Worm (Caenorhabditis elegans) whole organism, L4 larva: ENCODE data around the gene cutl-19.

ENCODE experiments used
- F26F4.8 ChIP-seq: fragments of 200-800 bp; sonication (Bioruptor generic); conservative IDR thresholded peaks from 2 replicates; pipeline ENCODE4 v1.3.6; 2022; ENCODE audit warnings: missing genetic modification characterization, missing compliant biosample characterization
- R02D3.7 ChIP-seq: fragments of 150-350 bp; sonication (generic microtip); optimal IDR thresholded peaks from 3 replicates; lab custom pipeline; 2014; ENCODE audit warnings: missing biosample characterization, missing genetic modification characterization
- T20F7.1 ChIP-seq: fragments of 200-800 bp; sonication (Bioruptor generic); optimal IDR thresholded peaks from 2 replicates; lab custom pipeline; 2018; ENCODE audit warnings: mild to moderate bottlenecking, missing genetic modification characterization, missing compliant biosample characterization
- Y5F2A.4 ChIP-seq: fragments of 200-800 bp; sonication (Bioruptor generic); optimal IDR thresholded peaks from 2 replicates; lab custom pipeline; 2018; ENCODE audit warnings: mild to moderate bottlenecking, missing genetic modification characterization, missing compliant biosample characterization
- Y75B8A.6 ChIP-seq: fragments of 200-800 bp; sonication (Bioruptor generic); IDR thresholded peaks from 2 replicates; pipeline ENCODE4 v1.3.6; 2022; ENCODE audit warnings: missing genetic modification reagents, missing genetic modification characterization, missing compliant biosample characterization
- aly-2 ChIP-seq: sonication (generic microtip); optimal IDR thresholded peaks from 2 replicates; lab custom pipeline; 2018; ENCODE audit warnings: missing biosample characterization, missing genetic modification characterization
- attf-4 ChIP-seq: sonication (generic microtip); optimal IDR thresholded peaks from 3 replicates; lab custom pipeline; 2017; ENCODE audit warnings: missing biosample characterization, missing genetic modification characterization
- ceh-32 ChIP-seq: sonication (generic microtip); optimal IDR thresholded peaks from 2 replicates; lab custom pipeline; 2016; ENCODE audit warnings: mild to moderate bottlenecking, missing genetic modification characterization, missing compliant biosample characterization; ENCODE audit not compliant: poor library complexity
- ceh-44 ChIP-seq: fragments of 200-800 bp; sonication (Bioruptor generic); IDR thresholded peaks from 2 replicates; pipeline ENCODE4 v1.3.6; 2022; ENCODE audit warnings: missing genetic modification reagents, missing genetic modification characterization, missing compliant biosample characterization
- ceh-62 ChIP-seq: sonication (generic microtip); optimal IDR thresholded peaks from 2 replicates; lab custom pipeline; 2017; ENCODE audit warnings: missing biosample characterization, missing genetic modification characterization
- ctbp-1 ChIP-seq: fragments of 200-800 bp; sonication (Bioruptor generic); IDR thresholded peaks from 2 replicates; pipeline ENCODE4 v1.3.6; 2022; ENCODE audit warnings: missing genetic modification reagents, missing genetic modification characterization, missing compliant biosample characterization
- daf-16 ChIP-seq, 3 experiments: sonication (generic microtip); optimal IDR thresholded peaks; 2 replicates each; lab custom pipeline; 2016 to 2017; ENCODE audit warnings: missing genetic modification characterization in 3 of 3, missing genetic modification reagents in 3 of 3, mild to moderate bottlenecking in 2 of 3, missing compliant biosample characterization in 2 of 3, missing biosample characterization in 1 of 3, moderate library complexity in 1 of 3
- daf-8 ChIP-seq: fragments of 200-800 bp; sonication (Bioruptor generic); IDR thresholded peaks from 2 replicates; pipeline ENCODE4 v1.3.6; 2022; ENCODE audit warnings: missing genetic modification characterization, missing compliant biosample characterization
- duxl-1 ChIP-seq: sonication (generic microtip); optimal IDR thresholded peaks from 2 replicates; lab custom pipeline; 2016; ENCODE audit warnings: mild to moderate bottlenecking, missing genetic modification characterization, moderate library complexity, missing compliant biosample characterization; ENCODE audit not compliant: poor library complexity
- hif-1 ChIP-seq, 2 experiments: sonication (generic microtip); optimal IDR thresholded peaks; 2 replicates each; lab custom pipeline; 2016 to 2017; ENCODE audit warnings: missing compliant biosample characterization in 2 of 2, missing genetic modification characterization in 2 of 2, missing genetic modification reagents in 2 of 2, missing genotype in 2 of 2, mild to moderate bottlenecking in 1 of 2
- hlh-11 ChIP-seq: fragments of 200-800 bp; sonication (Bioruptor generic); optimal IDR thresholded peaks from 2 replicates; lab custom pipeline; 2018; ENCODE audit warnings: mild to moderate bottlenecking, missing genetic modification characterization, missing compliant biosample characterization
- hmg-1.1 ChIP-seq: fragments of 200-800 bp; sonication (Bioruptor generic); IDR thresholded peaks from 2 replicates; pipeline ENCODE4 v1.3.6; 2022; ENCODE audit warnings: missing genetic modification reagents, missing genetic modification characterization, missing compliant biosample characterization
- jun-1 ChIP-seq: fragments of 150-350 bp; optimal IDR thresholded peaks from 2 replicates; lab custom pipeline; 2014; ENCODE audit warnings: missing biosample characterization, missing genetic modification reagents, missing genetic modification characterization
- lin-38 ChIP-seq: fragments of 200-800 bp; sonication (Bioruptor generic); IDR thresholded peaks from 2 replicates; pipeline ENCODE4 v1.3.6; 2022; ENCODE audit warnings: missing genetic modification reagents, missing genetic modification characterization, missing compliant biosample characterization
- mdl-1 ChIP-seq, 2 experiments: fragments of 150-350 bp in 1 of 2; sonication (generic microtip) in 1 of 2; optimal IDR thresholded peaks; 2 replicates each; lab custom pipeline; 2014 to 2017; ENCODE audit warnings: missing biosample characterization in 2 of 2, missing genetic modification characterization in 2 of 2
- mxl-2 ChIP-seq: fragments of 200-800 bp; sonication (Bioruptor generic); conservative IDR thresholded peaks from 2 replicates; pipeline ENCODE4 v1.3.6; 2022; ENCODE audit warnings: missing genetic modification reagents, missing genetic modification characterization, missing compliant biosample characterization
- mxl-3 ChIP-seq: fragments of 200-800 bp; sonication (Bioruptor generic); optimal IDR thresholded peaks from 2 replicates; lab custom pipeline; 2018; ENCODE audit warnings: mild to moderate bottlenecking, missing genetic modification characterization, missing compliant biosample characterization
- nhr-10 ChIP-seq: fragments of 150-350 bp; optimal IDR thresholded peaks from 2 replicates; lab custom pipeline; 2014; ENCODE audit warnings: missing biosample characterization, missing genetic modification characterization
- nhr-102 ChIP-seq: sonication (generic microtip); optimal IDR thresholded peaks from 2 replicates; lab custom pipeline; 2016; ENCODE audit warnings: mild to moderate bottlenecking, missing genetic modification characterization, moderate library complexity, missing compliant biosample characterization
- nhr-111 ChIP-seq: fragments of 200-800 bp; sonication (Bioruptor generic); optimal IDR thresholded peaks from 2 replicates; lab custom pipeline; 2018; ENCODE audit warnings: mild to moderate bottlenecking, missing genetic modification characterization, missing compliant biosample characterization
- nhr-237 ChIP-seq: sonication (generic microtip); optimal IDR thresholded peaks from 2 replicates; lab custom pipeline; 2017; ENCODE audit warnings: missing biosample characterization, missing genetic modification characterization
- nhr-25 ChIP-seq: sonication (generic microtip); optimal IDR thresholded peaks from 2 replicates; lab custom pipeline; 2017; ENCODE audit warnings: missing genetic modification characterization, mild to moderate bottlenecking, missing compliant biosample characterization, antibody characterized with exemption, moderate library complexity, borderline replicate concordance; ENCODE audit not compliant: insufficient read depth
- nhr-48 ChIP-seq: sonication (generic microtip); optimal IDR thresholded peaks from 2 replicates; lab custom pipeline; 2016; ENCODE audit warnings: mild to moderate bottlenecking, missing genetic modification characterization, missing compliant biosample characterization
- nhr-77 ChIP-seq: fragments of 150-350 bp; optimal IDR thresholded peaks from 2 replicates; lab custom pipeline; 2014; ENCODE audit warnings: missing biosample characterization, missing genetic modification characterization
- php-3 ChIP-seq: fragments of 200-800 bp; sonication (Bioruptor generic); IDR thresholded peaks from 2 replicates; pipeline ENCODE4 v1.3.6; 2022; ENCODE audit warnings: missing genetic modification reagents, missing genetic modification characterization, missing compliant biosample characterization
- rbr-2 ChIP-seq: sonication (generic microtip); optimal IDR thresholded peaks from 2 replicates; lab custom pipeline; 2016; ENCODE audit warnings: missing genotype, missing genetic modification characterization, missing compliant biosample characterization
- saeg-2 ChIP-seq: fragments of 200-800 bp; sonication (Bioruptor generic); IDR thresholded peaks from 2 replicates; pipeline ENCODE4 v1.3.6; 2022; ENCODE audit warnings: missing genetic modification reagents, missing genetic modification characterization, missing compliant biosample characterization
- set-16 ChIP-seq: fragments of 200-800 bp; sonication (Bioruptor generic); IDR thresholded peaks from 2 replicates; pipeline ENCODE4 v1.3.6; 2022; ENCODE audit warnings: missing genetic modification reagents, missing genetic modification characterization, missing compliant biosample characterization
- snpc-4 ChIP-seq: fragments of 150-350 bp; optimal IDR thresholded peaks from 2 replicates; lab custom pipeline; 2014; ENCODE audit warnings: missing biosample characterization, missing genetic modification characterization
- spr-1 ChIP-seq: sonication (generic microtip); optimal IDR thresholded peaks from 2 replicates; lab custom pipeline; 2016; ENCODE audit warnings: mild to moderate bottlenecking, missing genetic modification characterization, missing compliant biosample characterization
- tra-1 ChIP-seq: fragments of 200-800 bp; sonication (Bioruptor generic); IDR thresholded peaks from 2 replicates; pipeline ENCODE4 v1.3.6; 2022; ENCODE audit warnings: missing genetic modification reagents, missing genetic modification characterization, missing compliant biosample characterization
- unc-130 ChIP-seq: sonication (generic microtip); optimal IDR thresholded peaks from 2 replicates; lab custom pipeline; 2016; ENCODE audit warnings: missing genetic modification reagents, missing genetic modification characterization, missing compliant biosample characterization
- unc-62 ChIP-seq, 3 experiments: fragments of 150-350 bp in 1 of 3; sonication (generic microtip); optimal IDR thresholded peaks in 2 of 3; peaks in 1 of 3; 1 replicate in 1 of 3; 2 replicates in 2 of 3; lab custom pipeline; 2014 to 2017; ENCODE audit warnings: missing biosample characterization in 3 of 3, missing genetic modification characterization in 3 of 3, missing genetic modification reagents in 3 of 3, missing genotype in 1 of 3
- zfp-3 ChIP-seq: fragments of 200-800 bp; sonication (Bioruptor generic); conservative IDR thresholded peaks from 2 replicates; pipeline ENCODE4 v1.3.6; 2022; ENCODE audit warnings: missing genetic modification reagents, missing genetic modification characterization, missing compliant biosample characterization
- zip-11 ChIP-seq: fragments of 200-800 bp; sonication (Bioruptor generic); IDR thresholded peaks from 2 replicates; pipeline ENCODE4 v1.3.6; 2022; ENCODE audit warnings: missing genetic modification characterization, missing compliant biosample characterization
- ztf-11 ChIP-seq: fragments of 150-350 bp; optimal IDR thresholded peaks from 2 replicates; lab custom pipeline; 2014; ENCODE audit warnings: missing biosample characterization, missing genetic modification characterization

cutl-19 gene

ce11 chrIII:5217511-5217910 lies at the start of gene cutl-19:
TSS of gene cutl-19 (minus strand) at chrIII:5217611.
- TF ChIP-seq nhr-10: no peak
- TF ChIP-seq hmg-1.1 (GFP tag; lab: Robert Waterston, UW): no peak
- TF ChIP-seq ctbp-1 (GFP tag; lab: Robert Waterston, UW): no peak
- no peak for TF ChIP-seq nhr-48 (tag; lab: Kevin White, UChicago)
- no peak for TF ChIP-seq nhr-111 (GFP tag; lab: Kevin White, UChicago)
- no peak for TF ChIP-seq nhr-237 (tag; lab: Kevin White, UChicago)
- no peak for TF ChIP-seq F26F4.8 (GFP tag; lab: Robert Waterston, UW)
- TF ChIP-seq Y75B8A.6: no peak
- no peak for TF ChIP-seq nhr-77
- no peak for TF ChIP-seq jun-1 (tag; lab: Kevin White, UChicago)
- TF ChIP-seq ceh-44 (GFP tag; lab: Robert Waterston, UW): no peak

ce11 chrIII:5264813-5265212 lies 47.4 kb upstream of the cutl-19 start, which contains the start of gene gro-1:
TSS of gene gro-1 (plus strand) at chrIII:5265113.
- TF ChIP-seq hlh-11 (tag; lab: Kevin White, UChicago): no peak
- peak in 1 of 2 experiments; percentile 17 for TF ChIP-seq unc-62 (GFP tag; optimal IDR thresholded peaks at IDR 0.05 in 1 of 2; lab: Kevin White, UChicago)
- TF ChIP-seq unc-62 (tag; optimal IDR thresholded peaks at IDR 0.05; lab: Kevin White, UChicago): no peak

- no peak for TF ChIP-seq hif-1 (tag; optimal IDR thresholded peaks at IDR 0.05; lab: Kevin White, UChicago)
- TF ChIP-seq unc-130 (GFP tag; lab: Kevin White, UChicago): no peak
- TF ChIP-seq F26F4.8 (GFP tag; lab: Robert Waterston, UW): no peak
- no peak for TF ChIP-seq daf-8 (GFP tag; lab: Robert Waterston, UW)
- no peak for TF ChIP-seq zip-11
- TF ChIP-seq php-3: no peak
- no peak for TF ChIP-seq Y5F2A.4
- no peak for TF ChIP-seq mxl-3 (GFP tag; lab: Kevin White, UChicago)
- no peak for TF ChIP-seq snpc-4 (tag; lab: Kevin White, UChicago)
- no peak for TF ChIP-seq aly-2 (tag; lab: Kevin White, UChicago)
- no peak for TF ChIP-seq tra-1 (GFP tag; lab: Robert Waterston, UW)
- TF ChIP-seq zfp-3 (GFP tag; lab: Robert Waterston, UW): no peak
- no peak for TF ChIP-seq daf-16 (GFP tag; optimal IDR thresholded peaks at IDR 0.05; lab: Kevin White, UChicago)
- no peak for TF ChIP-seq daf-16 (tag; optimal IDR thresholded peaks at IDR 0.05; lab: Kevin White, UChicago)
- no peak for TF ChIP-seq mdl-1 (tag; optimal IDR thresholded peaks at IDR 0.05; lab: Kevin White, UChicago)
- no peak for TF ChIP-seq set-16 (GFP tag; lab: Robert Waterston, UW)
- no peak for TF ChIP-seq duxl-1
- TF ChIP-seq nhr-25 (tag; lab: Kevin White, UChicago): no peak
- TF ChIP-seq nhr-102: no peak
- no peak for TF ChIP-seq lin-38
- TF ChIP-seq mxl-2 (GFP tag; lab: Robert Waterston, UW): no peak
These were observed 46.0 kb upstream of the cutl-19 start, which contains the start of the genes C34E10.9 and hap-1 for ce11 chrIII:5263299-5263993. TSS of gene C34E10.9 (minus strand) at chrIII:5263399. TSS of gene hap-1 (plus strand) at chrIII:5263943.

- TF ChIP-seq set-16 (GFP tag; lab: Robert Waterston, UW) (no peak), attf-4 (tag; lab: Kevin White, UChicago) (no peak), nhr-48 (tag; lab: Kevin White, UChicago) (no peak), spr-1 (no peak), R02D3.7 (tag; lab: Kevin White, UChicago) (no peak), ceh-62 (tag; lab: Kevin White, UChicago) (no peak), ceh-32 (tag; lab: Kevin White, UChicago) (no peak), rbr-2 (tag; lab: Kevin White, UChicago) (no peak), ceh-44 (GFP tag; lab: Robert Waterston, UW) (no peak), saeg-2 (no peak), ztf-11 (tag; lab: Kevin White, UChicago) (no peak), T20F7.1 (no peak)
These were observed 43.0 kb upstream of the cutl-19 start, which contains the start of gene gop-3 for ce11 chrIII:5260394-5260793. TSS of gene gop-3 (plus strand) at chrIII:5260694.
